Worm (Caenorhabditis elegans) whole organism, late embryonic: ENCODE data around the gene B0416.4.

Source experiments
- C38D4.7 ChIP-seq: fragments of 200-800 bp; sonication (Bioruptor generic); optimal IDR thresholded peaks from 2 replicates; lab custom pipeline; 2018; ENCODE audit warnings: mild to moderate bottlenecking, missing genetic modification characterization, moderate library complexity, missing compliant biosample characterization
- K09A11.1 ChIP-seq: sonication (generic microtip); optimal IDR thresholded peaks from 2 replicates; lab custom pipeline; 2017; ENCODE audit warnings: antibody characterized with exemption, mild to moderate bottlenecking, missing genetic modification characterization, missing compliant biosample characterization; ENCODE audit not compliant: insufficient read depth
- Y22D7AL.16 ChIP-seq: sonication (generic microtip); optimal IDR thresholded peaks from 2 replicates; lab custom pipeline; 2016; ENCODE audit warnings: missing genetic modification characterization, missing compliant biosample characterization
- ceh-14 ChIP-seq: sonication (generic microtip); optimal IDR thresholded peaks from 2 replicates; lab custom pipeline; 2016; ENCODE audit warnings: missing genotype, missing genetic modification characterization, missing compliant biosample characterization
- ceh-2 ChIP-seq: sonication (generic microtip); optimal IDR thresholded peaks from 2 replicates; lab custom pipeline; 2016; ENCODE audit warnings: missing genotype, missing genetic modification characterization, missing compliant biosample characterization
- ceh-22 ChIP-seq: sonication (generic microtip); optimal IDR thresholded peaks from 2 replicates; lab custom pipeline; 2017; ENCODE audit warnings: missing biosample characterization, missing genetic modification characterization
- ceh-30 ChIP-seq: fragments of 150-350 bp; optimal IDR thresholded peaks from 2 replicates; lab custom pipeline; 2014; ENCODE audit warnings: missing biosample characterization, missing genetic modification characterization
- ceh-45 ChIP-seq: fragments of 200-800 bp; sonication (Bioruptor generic); IDR thresholded peaks from 2 replicates; pipeline ENCODE4 v1.3.6; 2022; ENCODE audit warnings: missing genetic modification reagents, missing genetic modification characterization, missing compliant biosample characterization
- ceh-9 ChIP-seq: sonication (generic microtip); optimal IDR thresholded peaks from 2 replicates; lab custom pipeline; 2016; ENCODE audit warnings: mild to moderate bottlenecking, missing genetic modification characterization, inconsistent platforms, missing compliant biosample characterization
- dmd-4 ChIP-seq: sonication (generic microtip); optimal IDR thresholded peaks from 2 replicates; lab custom pipeline; 2016; ENCODE audit warnings: borderline replicate concordance, missing genetic modification characterization, missing compliant biosample characterization
- elt-2 ChIP-seq: sonication (generic microtip); optimal IDR thresholded peaks from 2 replicates; lab custom pipeline; 2016; ENCODE audit warnings: missing genetic modification reagents, missing genetic modification characterization, missing compliant biosample characterization
- eyg-1 ChIP-seq: sonication (generic microtip); optimal IDR thresholded peaks from 2 replicates; lab custom pipeline; 2016; ENCODE audit warnings: missing genotype, missing genetic modification characterization, missing compliant biosample characterization
- fkh-10 ChIP-seq: fragments of 150-350 bp; optimal IDR thresholded peaks from 2 replicates; lab custom pipeline; 2014; ENCODE audit warnings: missing biosample characterization, missing genetic modification reagents, missing genetic modification characterization
- fkh-6 ChIP-seq: sonication (generic microtip); optimal IDR thresholded peaks from 2 replicates; lab custom pipeline; 2016; ENCODE audit warnings: missing genetic modification characterization, missing compliant biosample characterization
- gmeb-2 ChIP-seq: sonication (generic microtip); optimal IDR thresholded peaks from 2 replicates; lab custom pipeline; 2016; ENCODE audit warnings: missing genetic modification characterization, inconsistent platforms, missing compliant biosample characterization
- hlh-30 ChIP-seq: sonication (generic microtip); optimal IDR thresholded peaks from 2 replicates; lab custom pipeline; 2017; ENCODE audit warnings: antibody characterized with exemption, missing genetic modification characterization, missing compliant biosample characterization; ENCODE audit not compliant: insufficient read depth
- lim-6 ChIP-seq: sonication (generic microtip); optimal IDR thresholded peaks from 2 replicates; lab custom pipeline; 2016; ENCODE audit warnings: missing genetic modification characterization, missing compliant biosample characterization
- madf-2 ChIP-seq: sonication (generic microtip); optimal IDR thresholded peaks from 2 replicates; lab custom pipeline; 2017; ENCODE audit warnings: missing genetic modification characterization, missing compliant biosample characterization
- mec-3 ChIP-seq: sonication (generic microtip); optimal IDR thresholded peaks from 2 replicates; lab custom pipeline; 2016; ENCODE audit warnings: borderline replicate concordance, missing genetic modification characterization, missing compliant biosample characterization
- nfya-1 ChIP-seq: sonication (generic microtip); optimal IDR thresholded peaks from 2 replicates; lab custom pipeline; 2017; ENCODE audit warnings: missing genetic modification characterization, mild to moderate bottlenecking, missing compliant biosample characterization, antibody characterized with exemption, moderate library complexity
- nhr-11 ChIP-seq: fragments of 150-350 bp; optimal IDR thresholded peaks from 2 replicates; lab custom pipeline; 2014; ENCODE audit warnings: missing biosample characterization, missing genetic modification characterization
- pag-3 ChIP-seq: sonication (generic microtip); optimal IDR thresholded peaks from 2 replicates; lab custom pipeline; 2016; ENCODE audit warnings: missing compliant biosample characterization, missing genetic modification characterization, borderline replicate concordance
- pat-9 ChIP-seq: fragments of 200-800 bp; sonication (Bioruptor generic); optimal IDR thresholded peaks from 2 replicates; lab custom pipeline; 2018; ENCODE audit warnings: mild to moderate bottlenecking, missing genetic modification characterization, moderate library complexity, missing compliant biosample characterization
- pha-2 ChIP-seq: sonication (generic microtip); optimal IDR thresholded peaks from 2 replicates; lab custom pipeline; 2017; ENCODE audit warnings: mild to moderate bottlenecking, missing genetic modification characterization, missing compliant biosample characterization
- pqm-1 ChIP-seq: sonication (generic microtip); optimal IDR thresholded peaks from 2 replicates; lab custom pipeline; 2016; ENCODE audit warnings: missing genetic modification characterization, missing compliant biosample characterization
- ref-2 ChIP-seq: sonication (generic microtip); optimal IDR thresholded peaks from 2 replicates; lab custom pipeline; 2016; ENCODE audit warnings: missing genetic modification characterization, missing compliant biosample characterization
- rnt-1 ChIP-seq: sonication (generic microtip); optimal IDR thresholded peaks from 2 replicates; lab custom pipeline; 2016; ENCODE audit warnings: missing genetic modification characterization, missing compliant biosample characterization
- sdc-2 ChIP-seq: sonication (generic microtip); optimal IDR thresholded peaks from 2 replicates; lab custom pipeline; 2016; ENCODE audit warnings: missing genotype, missing genetic modification characterization, missing compliant biosample characterization
- syd-9 ChIP-seq: sonication (generic microtip); optimal IDR thresholded peaks from 2 replicates; lab custom pipeline; 2016; ENCODE audit warnings: mild to moderate bottlenecking, missing genetic modification characterization, moderate library complexity, missing compliant biosample characterization
- tbx-7 ChIP-seq: sonication (generic microtip); optimal IDR thresholded peaks from 2 replicates; lab custom pipeline; 2016; ENCODE audit warnings: missing genotype, missing genetic modification characterization, missing compliant biosample characterization
- unc-3 ChIP-seq, 2 experiments: fragments of 200-800 bp in 1 of 2; sonication (Bioruptor generic) in 1 of 2; sonication (generic microtip) in 1 of 2; conservative IDR thresholded peaks in 1 of 2; optimal IDR thresholded peaks in 1 of 2; 2 replicates each; pipeline versions ENCODE4 v1.3.6 to Lab custom; 2016 to 2022; ENCODE audit warnings: missing compliant biosample characterization in 2 of 2, missing genetic modification characterization in 2 of 2, missing genetic modification reagents in 1 of 2
- unc-55 ChIP-seq: sonication (generic microtip); optimal IDR thresholded peaks from 2 replicates; lab custom pipeline; 2017; ENCODE audit warnings: missing biosample characterization, missing genetic modification reagents, missing genetic modification characterization
- unc-86 ChIP-seq: sonication (generic microtip); optimal IDR thresholded peaks from 2 replicates; lab custom pipeline; 2016; ENCODE audit warnings: missing genetic modification characterization, missing compliant biosample characterization
- zip-5 ChIP-seq: sonication (generic microtip); optimal IDR thresholded peaks from 2 replicates; lab custom pipeline; 2016; ENCODE audit warnings: missing genetic modification characterization, missing compliant biosample characterization

The B0416.4 gene

ce11 chrX:9234518-9234917 is 44.2 kb upstream of the B0416.4 start, which contains the start of gene col-175:
TSS of gene col-175 (minus strand) at chrX:9234618.
- TF ChIP-seq ceh-14 (tag; lab: Kevin White, UChicago), result no peak
- no peak for TF ChIP-seq tbx-7 (tag; lab: Kevin White, UChicago)
- no peak for TF ChIP-seq ceh-45 (GFP tag; lab: Robert Waterston, UW)
- no peak for TF ChIP-seq nfya-1 (tag; lab: Kevin White, UChicago)
- no peak for TF ChIP-seq gmeb-2
- no peak for TF ChIP-seq K09A11.1 (tag; lab: Kevin White, UChicago)
- no peak for TF ChIP-seq ceh-30

ce11 chrX:9237708-9238107 is 41.0 kb upstream of the B0416.4 start:
- TF ChIP-seq pat-9 (tag; lab: Kevin White, UChicago) (no peak), dmd-4 (tag; lab: Kevin White, UChicago) (no peak), mec-3 (tag; lab: Kevin White, UChicago) (no peak), fkh-10 (GFP tag; lab: Kevin White, UChicago) (no peak), lim-6 (tag; lab: Kevin White, UChicago) (no peak), eyg-1 (tag; lab: Kevin White, UChicago) (no peak)

ce11 chrX:9238692-9239091 is 40.1 kb upstream of the B0416.4 start:
- TF ChIP-seq syd-9 (no peak), C38D4.7 (GFP tag; lab: Kevin White, UChicago) (no peak), ref-2 (no peak), Y22D7AL.16 (no peak), ceh-22 (no peak), unc-55 (GFP tag; lab: Kevin White, UChicago) (no peak), hlh-30 (tag; lab: Kevin White, UChicago) (no peak), pqm-1 (tag; lab: Kevin White, UChicago) (no peak), nfya-1 (tag; lab: Kevin White, UChicago) (no peak), mec-3 (tag; lab: Kevin White, UChicago) (no peak)

- TF ChIP-seq ceh-2 (tag; lab: Kevin White, UChicago), result no peak
- TF ChIP-seq unc-3 (GFP tag; conservative IDR thresholded peaks at IDR 0.05; lab: Robert Waterston, UW), result no peak
- TF ChIP-seq unc-3 (tag; optimal IDR thresholded peaks at IDR 0.05; lab: Kevin White, UChicago), result no peak
- TF ChIP-seq ceh-30, result no peak
- no peak for TF ChIP-seq pag-3
- TF ChIP-seq pha-2 (tag; lab: Kevin White, UChicago), result no peak
- no peak for TF ChIP-seq zip-5
- no peak for TF ChIP-seq eyg-1 (tag; lab: Kevin White, UChicago)
- no peak for TF ChIP-seq ceh-9 (tag; lab: Kevin White, UChicago)
- no peak for TF ChIP-seq ref-2
- no peak for TF ChIP-seq elt-2 (tag; lab: Kevin White, UChicago)
- no peak for TF ChIP-seq fkh-6 (tag; lab: Kevin White, UChicago)
- TF ChIP-seq ceh-14 (tag; lab: Kevin White, UChicago), result no peak
- no peak for TF ChIP-seq Y22D7AL.16
Measured at ce11 chrX:9242123-9242522, 36.6 kb upstream of the B0416.4 start, which contains the start of gene lgc-4. TSS of gene lgc-4 (minus strand) at chrX:9242223.

- no peak for TF ChIP-seq K09A11.1 (tag; lab: Kevin White, UChicago)
- no peak for TF ChIP-seq ceh-22
- no peak for TF ChIP-seq madf-2
- TF ChIP-seq lim-6 (tag; lab: Kevin White, UChicago), result no peak
- TF ChIP-seq mec-3 (tag; lab: Kevin White, UChicago), result no peak
- TF ChIP-seq nhr-11 (tag; lab: Kevin White, UChicago), result no peak
- TF ChIP-seq sdc-2 (tag; lab: Kevin White, UChicago), result no peak
- TF ChIP-seq rnt-1, result no peak
- TF ChIP-seq ceh-9 (tag; lab: Kevin White, UChicago), result no peak
- TF ChIP-seq dmd-4 (tag; lab: Kevin White, UChicago), result no peak
- TF ChIP-seq unc-86 (tag; lab: Kevin White, UChicago), result no peak
- no peak for TF ChIP-seq zip-5
- no peak for TF ChIP-seq hlh-30 (tag; lab: Kevin White, UChicago)
Measured at ce11 chrX:9243257-9243656, 35.5 kb upstream of the B0416.4 start, which contains the start of gene gpa-12. TSS of gene gpa-12 (plus strand) at chrX:9243557.
